Worm (Caenorhabditis elegans): ENCODE measurements around the gene ddp-1.

- TF ChIP-seq pha-4 (tag; optimal IDR thresholded peaks at IDR 0.05): no peak
- no peak for TF ChIP-seq ceh-9 (tag; optimal IDR thresholded peaks at IDR 0.05)
- TF ChIP-seq ets-4 (tag; optimal IDR thresholded peaks at IDR 0.05): no peak
These were observed 27.2 kb downstream of the ddp-1 start for ce11 chrIII:1886914-1887313.
